Worm (Caenorhabditis elegans): ENCODE measurements around the gene F59B10.5.

The F59B10.5 gene

DNA sequence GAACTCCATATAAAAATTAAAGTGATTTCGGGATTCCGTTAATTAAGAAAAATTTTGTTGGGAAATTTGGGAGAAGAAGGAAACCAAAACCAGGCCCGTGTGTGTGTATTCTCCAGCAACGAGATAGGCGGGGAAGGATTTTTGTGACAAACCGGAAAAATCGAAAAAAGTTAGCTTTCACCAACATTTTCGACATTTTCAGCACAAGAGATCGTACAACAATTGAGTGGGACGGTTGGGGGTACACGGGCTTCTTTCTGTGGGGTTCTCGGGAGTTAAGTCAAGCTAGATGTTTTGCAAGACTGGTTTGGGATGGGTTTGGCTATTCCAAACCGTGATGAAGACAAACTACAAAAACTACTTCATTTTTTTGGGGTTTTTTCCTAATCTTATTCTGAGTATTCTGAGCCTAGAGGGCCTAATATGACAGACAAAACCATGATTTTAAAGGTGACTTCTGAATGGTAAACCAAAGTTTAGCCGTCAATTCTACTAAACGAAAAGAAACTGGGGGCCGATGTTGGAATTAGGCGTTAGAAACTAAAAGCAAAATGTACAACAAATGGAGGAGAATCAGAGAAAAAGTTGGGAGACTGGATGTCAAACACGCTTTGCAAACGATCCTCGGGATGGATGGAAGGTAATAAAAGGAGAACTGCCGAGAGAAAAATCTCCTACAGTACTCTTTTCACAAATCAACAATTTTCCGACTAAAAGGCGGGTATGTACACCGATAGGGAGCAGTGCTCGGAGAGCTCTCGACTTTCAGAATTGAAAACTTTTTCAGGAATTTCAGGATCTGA lies 19.4 kb upstream of the F59B10.5 start:
- TF ChIP-seq klf-2 (GFP tag; conservative IDR thresholded peaks at IDR 0.05): no peak
- TF ChIP-seq ref-1 (GFP tag; conservative IDR thresholded peaks at IDR 0.05): no peak
- TF ChIP-seq ztf-29 (GFP tag; IDR thresholded peaks at IDR 0.05): no peak
- TF ChIP-seq T22C8.4 (GFP tag; IDR thresholded peaks at IDR 0.05): no peak
- no peak for TF ChIP-seq flt-1 (GFP tag; IDR thresholded peaks at IDR 0.05)
- no peak for TF ChIP-seq tab-1 (GFP tag; IDR thresholded peaks at IDR 0.05)
- TF ChIP-seq cog-1 (tag; optimal IDR thresholded peaks at IDR 0.05): no peak
- TF ChIP-seq ztf-23 (GFP tag; IDR thresholded peaks at IDR 0.05): no peak
- no peak for TF ChIP-seq med-1 (GFP tag; optimal IDR thresholded peaks at IDR 0.05; ENCODE audit: insufficient read depth)

DNA sequence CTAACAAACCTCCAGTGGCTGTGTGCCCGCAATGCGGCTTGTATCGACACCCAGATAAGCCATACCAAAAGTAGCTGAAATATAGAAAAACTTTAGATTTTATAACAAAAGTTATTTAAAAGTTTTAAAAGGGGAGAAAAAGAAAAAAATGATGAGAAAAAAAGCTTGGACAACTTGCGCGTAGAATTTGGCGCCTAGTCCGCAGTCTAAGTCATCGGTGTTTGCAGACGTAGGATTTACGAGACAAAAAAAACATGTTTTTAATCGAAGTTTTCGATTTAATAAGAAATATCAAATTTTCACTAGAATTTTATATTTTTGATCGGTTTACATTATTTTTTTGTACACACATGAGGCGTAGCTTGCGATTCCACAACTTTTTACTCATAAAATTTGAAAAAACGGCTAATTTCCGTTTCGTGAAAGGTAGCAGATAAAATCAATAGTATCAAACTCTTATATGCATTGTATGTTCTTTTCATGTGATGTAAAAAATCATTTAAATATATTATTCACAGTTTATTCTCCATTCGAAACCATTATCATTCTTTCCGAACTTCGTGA lies 18.5 kb upstream of the F59B10.5 start, which contains the start of gene pro-1:
pro-1 (minus strand) TSS at position 74 of the 564 bp plus-strand sequence.
- no peak for TF ChIP-seq med-1 (GFP tag; optimal IDR thresholded peaks at IDR 0.05; ENCODE audit: insufficient read depth)
- no peak for TF ChIP-seq tab-1 (GFP tag; IDR thresholded peaks at IDR 0.05)
- TF ChIP-seq flt-1 (GFP tag; IDR thresholded peaks at IDR 0.05): peak; percentile 59; the same call in 1 of the 2 replicates
- TF ChIP-seq ref-1 (GFP tag; conservative IDR thresholded peaks at IDR 0.05): no peak
- TF ChIP-seq ztf-29 (GFP tag; IDR thresholded peaks at IDR 0.05): no peak
- TF ChIP-seq klf-2 (GFP tag; conservative IDR thresholded peaks at IDR 0.05): no peak
- no peak for TF ChIP-seq ztf-23 (GFP tag; IDR thresholded peaks at IDR 0.05)
- TF ChIP-seq T22C8.4 (GFP tag; IDR thresholded peaks at IDR 0.05): no peak
- peak; percentile 53 for TF ChIP-seq cog-1 (tag; optimal IDR thresholded peaks at IDR 0.05)

DNA sequence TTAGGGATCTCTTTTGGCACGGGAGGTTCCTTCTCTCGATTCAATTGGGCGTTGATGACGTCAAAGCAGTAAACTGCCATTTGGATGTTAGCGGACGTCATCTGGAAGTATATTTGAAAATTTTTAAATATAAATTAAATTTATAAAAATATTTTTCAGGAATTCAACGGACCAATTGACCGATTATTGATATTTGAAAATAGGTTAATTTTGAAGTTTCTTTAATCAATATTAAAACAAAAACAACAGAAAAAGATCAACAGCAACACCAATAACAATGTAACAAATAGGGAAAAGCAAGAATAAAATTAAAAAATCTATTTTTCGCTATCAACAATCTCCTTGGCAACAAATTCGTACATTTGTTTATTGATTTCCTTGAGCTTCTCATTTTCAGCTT lies 15.7 kb upstream of the F59B10.5 start, which contains the start of gene R166.3:
R166.3 (minus strand) TSS at position 101 of the 400 bp plus-strand sequence.
- TF ChIP-seq ztf-23 (GFP tag; IDR thresholded peaks at IDR 0.05) (no peak), klf-2 (GFP tag; conservative IDR thresholded peaks at IDR 0.05) (no peak), flt-1 (GFP tag; IDR thresholded peaks at IDR 0.05) (no peak), T22C8.4 (GFP tag; IDR thresholded peaks at IDR 0.05) (no peak), med-1 (GFP tag; optimal IDR thresholded peaks at IDR 0.05; ENCODE audit: insufficient read depth) (no peak), ztf-29 (GFP tag; IDR thresholded peaks at IDR 0.05) (no peak), cog-1 (tag; optimal IDR thresholded peaks at IDR 0.05) (no peak), tab-1 (GFP tag; IDR thresholded peaks at IDR 0.05) (no peak), ref-1 (GFP tag; conservative IDR thresholded peaks at IDR 0.05) (no peak)

DNA sequence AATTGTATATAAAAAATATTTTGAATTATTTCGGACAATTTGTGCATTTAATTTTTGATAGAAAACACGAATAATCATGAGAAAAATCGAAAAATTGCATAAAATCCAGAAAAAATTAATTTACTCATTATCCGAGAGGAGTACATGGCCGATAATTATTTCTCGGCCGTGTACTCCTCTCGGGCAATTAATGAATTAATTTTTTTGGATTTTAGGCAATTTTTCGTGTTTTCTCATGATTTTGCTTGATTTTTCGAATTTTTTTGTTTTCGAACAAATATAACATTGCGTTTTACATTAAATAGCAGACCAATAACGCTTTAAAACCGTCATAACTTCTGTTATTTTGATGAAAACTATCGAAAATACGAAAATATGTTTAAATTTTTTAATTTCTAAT lies 14.5 kb upstream of the F59B10.5 start:
- TF ChIP-seq cog-1 (tag; optimal IDR thresholded peaks at IDR 0.05): peak; percentile 38
- TF ChIP-seq T22C8.4 (GFP tag; IDR thresholded peaks at IDR 0.05): no peak

DNA sequence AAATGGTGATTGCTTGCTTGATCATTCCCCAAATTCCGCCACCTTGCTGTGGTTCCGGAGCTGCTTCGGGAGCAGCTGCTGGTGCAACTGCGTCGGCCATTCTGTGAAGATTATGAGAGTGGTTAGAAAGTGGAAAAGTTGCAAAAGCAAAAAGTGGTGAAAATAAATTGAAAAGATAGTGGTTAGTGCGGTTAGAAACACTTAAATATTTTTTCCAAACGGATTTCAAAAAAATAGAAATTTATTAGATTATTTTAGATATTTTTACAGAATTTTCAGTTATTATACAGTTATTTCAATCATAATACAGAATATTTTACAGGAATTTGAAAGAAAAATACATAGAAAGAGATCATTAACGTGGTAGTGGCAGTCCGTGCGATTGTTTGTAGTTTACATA lies 14.1 kb upstream of the F59B10.5 start, which contains the start of gene R166.2:
R166.2 (minus strand) TSS at position 101 of the 400 bp plus-strand sequence.
- no peak for TF ChIP-seq ref-1 (GFP tag; conservative IDR thresholded peaks at IDR 0.05)
- TF ChIP-seq flt-1 (GFP tag; IDR thresholded peaks at IDR 0.05): no peak
- no peak for TF ChIP-seq klf-2 (GFP tag; conservative IDR thresholded peaks at IDR 0.05)
- no peak for TF ChIP-seq med-1 (GFP tag; optimal IDR thresholded peaks at IDR 0.05; ENCODE audit: insufficient read depth)
- TF ChIP-seq ztf-23 (GFP tag; IDR thresholded peaks at IDR 0.05): no peak
- TF ChIP-seq ztf-29 (GFP tag; IDR thresholded peaks at IDR 0.05): no peak
- no peak for TF ChIP-seq T22C8.4 (GFP tag; IDR thresholded peaks at IDR 0.05)
- TF ChIP-seq tab-1 (GFP tag; IDR thresholded peaks at IDR 0.05): no peak

DNA sequence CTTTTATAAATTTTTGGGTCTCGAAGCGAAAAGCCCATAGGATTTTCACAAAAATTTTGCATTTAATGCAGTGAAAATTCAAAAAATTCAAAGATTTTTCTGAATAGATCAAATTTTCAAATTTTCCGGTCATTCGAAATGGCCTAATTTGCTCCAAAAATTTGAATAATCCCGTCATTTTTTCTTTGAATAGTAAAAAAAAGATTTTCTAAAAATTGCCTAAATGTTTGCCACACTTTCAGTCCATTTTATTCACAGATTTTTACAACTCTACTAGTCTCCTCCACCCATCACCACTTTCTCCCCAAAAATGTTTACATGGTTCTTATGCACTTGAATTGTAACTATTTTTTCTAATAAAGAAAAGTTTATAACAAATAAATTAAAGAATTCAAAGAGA lies 10.5 kb upstream of the F59B10.5 start:
- TF ChIP-seq ref-1 (GFP tag; conservative IDR thresholded peaks at IDR 0.05): no peak
- no peak for TF ChIP-seq tab-1 (GFP tag; IDR thresholded peaks at IDR 0.05)
- TF ChIP-seq ztf-23 (GFP tag; IDR thresholded peaks at IDR 0.05): no peak
- no peak for TF ChIP-seq med-1 (GFP tag; optimal IDR thresholded peaks at IDR 0.05; ENCODE audit: insufficient read depth)
- no peak for TF ChIP-seq klf-2 (GFP tag; conservative IDR thresholded peaks at IDR 0.05)
- TF ChIP-seq T22C8.4 (GFP tag; IDR thresholded peaks at IDR 0.05): no peak
- TF ChIP-seq cog-1 (tag; optimal IDR thresholded peaks at IDR 0.05): no peak
- TF ChIP-seq flt-1 (GFP tag; IDR thresholded peaks at IDR 0.05): no peak
- no peak for TF ChIP-seq ztf-29 (GFP tag; IDR thresholded peaks at IDR 0.05)

DNA sequence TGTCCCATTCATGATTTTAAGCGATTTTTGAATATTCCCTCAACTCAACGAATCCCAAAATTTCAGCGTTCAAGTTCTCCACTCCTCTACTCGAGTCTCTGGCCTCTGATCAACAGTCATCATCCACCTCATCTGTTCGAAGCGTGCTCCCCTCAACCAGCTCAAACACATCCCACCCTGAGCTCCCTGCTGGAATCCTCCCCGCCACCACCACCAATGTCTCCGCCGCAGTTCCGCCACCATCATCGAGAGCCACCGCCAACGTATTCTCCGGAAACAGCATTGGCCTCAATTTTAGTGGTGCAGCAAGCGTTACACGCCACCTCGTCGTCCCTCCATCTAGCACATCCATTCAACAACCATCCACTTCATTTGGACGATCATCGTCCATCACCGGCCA lies 8.1 kb upstream of the F59B10.5 start:
- TF ChIP-seq tab-1 (GFP tag; IDR thresholded peaks at IDR 0.05) (no peak), ztf-23 (GFP tag; IDR thresholded peaks at IDR 0.05) (no peak), klf-2 (GFP tag; conservative IDR thresholded peaks at IDR 0.05) (no peak), ztf-29 (GFP tag; IDR thresholded peaks at IDR 0.05) (no peak), flt-1 (GFP tag; IDR thresholded peaks at IDR 0.05) (no peak), med-1 (GFP tag; optimal IDR thresholded peaks at IDR 0.05; ENCODE audit: insufficient read depth) (no peak), ref-1 (GFP tag; conservative IDR thresholded peaks at IDR 0.05) (no peak), T22C8.4 (GFP tag; IDR thresholded peaks at IDR 0.05) (no peak), cog-1 (tag; optimal IDR thresholded peaks at IDR 0.05) (no peak)

DNA sequence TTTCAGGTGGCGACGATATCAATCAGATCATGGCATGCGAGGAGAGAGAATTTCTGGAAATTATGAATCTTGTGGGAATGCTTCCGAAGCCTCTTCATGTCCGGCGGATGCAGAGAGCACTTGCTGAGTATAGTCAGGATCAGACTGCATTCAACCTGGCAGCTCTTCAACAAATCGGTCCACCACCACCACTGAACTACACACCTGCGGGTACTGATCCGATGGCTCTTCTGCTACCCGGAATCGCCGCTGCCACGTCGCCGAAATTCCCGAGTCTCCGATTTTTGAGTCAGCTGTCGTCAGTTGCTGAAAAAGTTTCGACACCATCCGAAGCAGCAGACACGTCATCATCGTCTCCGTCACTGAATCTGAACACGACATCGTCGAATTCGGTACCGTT lies 7.4 kb upstream of the F59B10.5 start:
- TF ChIP-seq ref-1 (GFP tag; conservative IDR thresholded peaks at IDR 0.05) (no peak), flt-1 (GFP tag; IDR thresholded peaks at IDR 0.05) (no peak), ztf-29 (GFP tag; IDR thresholded peaks at IDR 0.05) (no peak), tab-1 (GFP tag; IDR thresholded peaks at IDR 0.05) (no peak), ztf-23 (GFP tag; IDR thresholded peaks at IDR 0.05) (no peak), cog-1 (tag; optimal IDR thresholded peaks at IDR 0.05) (no peak), T22C8.4 (GFP tag; IDR thresholded peaks at IDR 0.05) (no peak), klf-2 (GFP tag; conservative IDR thresholded peaks at IDR 0.05) (no peak), med-1 (GFP tag; optimal IDR thresholded peaks at IDR 0.05; ENCODE audit: insufficient read depth) (no peak)

DNA sequence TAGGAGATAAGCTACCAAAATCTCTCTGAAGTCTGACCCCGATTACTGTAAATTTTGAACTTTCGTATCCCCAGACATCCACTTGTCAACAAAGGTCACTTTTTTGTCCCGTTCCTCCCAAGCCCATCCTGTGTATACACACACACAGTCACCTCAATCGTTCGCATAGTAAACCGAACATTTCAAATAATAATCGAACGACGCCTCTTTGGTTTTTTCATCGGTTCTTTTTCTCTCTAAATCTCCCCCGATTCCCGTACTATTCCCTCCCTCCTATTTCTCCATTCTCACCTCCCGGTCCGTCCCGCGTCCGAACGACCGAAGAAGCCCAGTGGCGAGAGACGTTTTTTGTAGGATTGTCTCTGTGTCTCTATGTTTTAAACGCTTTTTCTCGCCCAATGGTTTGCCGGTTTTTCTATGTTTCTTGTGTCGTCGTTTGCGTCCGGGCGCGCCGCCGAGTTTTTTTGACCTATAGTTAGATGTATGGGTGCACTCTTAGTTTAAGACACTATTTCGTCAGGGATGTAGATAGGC lies 5.8 kb upstream of the F59B10.5 start:
- no peak for TF ChIP-seq T22C8.4 (GFP tag; IDR thresholded peaks at IDR 0.05)

Measured in whole organism, midembryonic.